Worm (Caenorhabditis elegans): ENCODE measurements around the gene srw-33.

DNA sequence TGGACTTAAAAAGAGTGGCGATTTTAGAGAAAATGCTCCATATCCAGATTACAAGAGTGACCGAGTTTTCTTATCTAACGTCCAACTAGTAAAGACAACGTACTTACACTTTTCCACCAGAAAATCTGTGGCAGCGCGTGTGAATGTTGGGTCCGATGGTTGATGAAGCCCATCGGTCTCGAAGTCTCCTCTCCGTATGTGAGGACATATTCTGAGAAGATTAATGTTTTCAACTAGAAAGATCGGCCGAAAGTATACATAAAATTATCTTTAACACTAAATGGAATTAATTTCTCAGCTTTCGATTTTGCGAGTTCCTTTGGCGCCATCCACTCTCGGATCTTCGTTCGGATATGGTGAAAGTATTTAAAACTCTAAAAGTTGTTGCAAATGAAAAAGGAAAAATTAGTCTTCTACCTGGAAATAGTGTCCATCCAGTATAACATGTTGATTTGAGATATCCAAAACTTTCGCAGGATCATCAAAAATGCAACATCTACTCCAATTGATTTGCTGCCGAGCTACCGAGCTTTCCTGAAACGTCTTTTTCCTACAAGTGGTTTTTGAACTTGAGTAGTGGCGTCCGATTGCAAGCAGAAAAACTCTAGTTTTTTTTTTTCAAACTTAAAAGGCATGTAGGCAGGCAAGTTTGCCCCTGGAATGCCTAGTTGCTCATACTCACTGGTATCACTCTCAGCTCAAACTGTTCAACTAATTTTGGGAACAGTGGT, 19.8 kb downstream of the srw-33 start:
- TF ChIP-seq ama-1 (optimal IDR thresholded peaks at IDR 0.05) (no peak), ttx-3 (tag; optimal IDR thresholded peaks at IDR 0.05) (no peak), ceh-6 (GFP tag; optimal IDR thresholded peaks at IDR 0.05) (no peak), K09A11.1 (tag; optimal IDR thresholded peaks at IDR 0.05; ENCODE audit: insufficient read depth) (no peak), ceh-19 (GFP tag; optimal IDR thresholded peaks at IDR 0.05) (no peak), unc-55 (GFP tag; optimal IDR thresholded peaks at IDR 0.05) (no peak)

All from whole organism, late embryonic.